Fruit fly (Drosophila melanogaster) whole organism, embryonic: Measurements from ENCODE around the gene term.

Source experiments
- Bgb ChIP-seq: fragments of 200-800 bp; sonication (Bioruptor generic); IDR thresholded peaks from 2 replicates; pipeline ENCODE4 v1.3.6; 2022; ENCODE audit warnings: missing biosample characterization, missing genetic modification characterization; ENCODE audit not compliant: partially characterized antibody
- Bteb2 ChIP-seq: fragments of 200-800 bp; sonication (Bioruptor generic); optimal IDR thresholded peaks from 2 replicates; lab custom pipeline; 2016; ENCODE audit warnings: missing biosample characterization, missing genetic modification characterization
- CG1024 ChIP-seq: fragments of 200-800 bp; sonication (Bioruptor generic); IDR thresholded peaks from 2 replicates; pipeline ENCODE4 v1.3.6; 2022; ENCODE audit warnings: missing biosample characterization, missing genetic modification characterization
- CG10462 ChIP-seq: fragments of 200-800 bp; sonication (Bioruptor generic); optimal IDR thresholded peaks from 2 replicates; lab custom pipeline; 2016; ENCODE audit warnings: missing biosample characterization, missing genetic modification characterization
- CG10654 ChIP-seq: fragments of 200-800 bp; sonication (Bioruptor generic); optimal IDR thresholded peaks from 2 replicates; lab custom pipeline; 2016; ENCODE audit warnings: missing biosample characterization, missing genetic modification characterization
- CG11085 ChIP-seq: fragments of 200-800 bp; sonication (Bioruptor generic); IDR thresholded peaks from 2 replicates; pipeline ENCODE4 v1.3.6; 2022; ENCODE audit warnings: missing biosample characterization, missing genetic modification characterization
- CG11696 ChIP-seq: fragments of 200-800 bp; sonication (Bioruptor generic); IDR thresholded peaks from 2 replicates; pipeline ENCODE4 v1.3.6; 2022; ENCODE audit warnings: missing biosample characterization, missing genetic modification characterization
- CG12219 ChIP-seq: fragments of 200-800 bp; sonication (Bioruptor generic); optimal IDR thresholded peaks from 3 replicates; lab custom pipeline; 2018; ENCODE audit warnings: missing biosample characterization, mild to moderate bottlenecking, missing genetic modification characterization
- CG14014 ChIP-seq: fragments of 200-800 bp; sonication (Bioruptor generic); IDR thresholded peaks from 2 replicates; pipeline ENCODE4 v1.3.6; 2022; ENCODE audit warnings: missing biosample characterization, missing genetic modification characterization
- CG15514 ChIP-seq: fragments of 200-800 bp; sonication (Bioruptor generic); optimal IDR thresholded peaks from 3 replicates; lab custom pipeline; 2017; ENCODE audit warnings: missing biosample characterization, missing genetic modification characterization, mild to moderate bottlenecking, moderate library complexity, missing genetic modification reagents
- CG16815 ChIP-seq: fragments of 200-800 bp; sonication (Bioruptor generic); optimal IDR thresholded peaks from 3 replicates; lab custom pipeline; 2017; ENCODE audit warnings: missing biosample characterization, mild to moderate bottlenecking, missing genetic modification characterization
- CG2875 ChIP-seq: fragments of 200-800 bp; sonication (Bioruptor generic); optimal IDR thresholded peaks from 2 replicates; lab custom pipeline; 2017; ENCODE audit warnings: missing biosample characterization, mild to moderate bottlenecking, missing genetic modification characterization, missing genetic modification reagents
- CG42726 ChIP-seq: fragments of 200-800 bp; sonication (Bioruptor generic); IDR thresholded peaks from 2 replicates; pipeline ENCODE4 v1.3.6; 2022; ENCODE audit warnings: missing biosample characterization, missing genetic modification characterization; ENCODE audit not compliant: partially characterized antibody
- CG4282 ChIP-seq: fragments of 200-800 bp; sonication (Bioruptor generic); optimal IDR thresholded peaks from 2 replicates; lab custom pipeline; 2016; ENCODE audit warnings: missing biosample characterization, missing genetic modification characterization
- CG4424 ChIP-seq: fragments of 200-800 bp; sonication (Bioruptor generic); optimal IDR thresholded peaks from 3 replicates; lab custom pipeline; 2016; ENCODE audit warnings: missing biosample characterization, missing genetic modification characterization
- CG4707 ChIP-seq: fragments of 200-800 bp; sonication (Bioruptor generic); optimal IDR thresholded peaks from 2 replicates; lab custom pipeline; 2018; ENCODE audit warnings: missing biosample characterization, mild to moderate bottlenecking, missing genetic modification characterization, moderate library complexity
- CG7839 ChIP-seq: fragments of 200-800 bp; sonication (Bioruptor generic); optimal IDR thresholded peaks from 3 replicates; lab custom pipeline; 2018; ENCODE audit warnings: missing biosample characterization, mild to moderate bottlenecking, missing genetic modification characterization, moderate library complexity
- Camta ChIP-seq: fragments of 200-800 bp; sonication (Bioruptor generic); optimal IDR thresholded peaks from 2 replicates; lab custom pipeline; 2016; ENCODE audit warnings: missing biosample characterization, missing genetic modification characterization
- CoRest ChIP-seq: fragments of 200-800 bp; sonication (Bioruptor generic); optimal IDR thresholded peaks from 3 replicates; lab custom pipeline; 2018; ENCODE audit warnings: missing biosample characterization, mild to moderate bottlenecking, missing genetic modification characterization, moderate library complexity
- Doc3 ChIP-seq: fragments of 200-800 bp; sonication (Bioruptor generic); IDR thresholded peaks from 3 replicates; pipeline ENCODE4 v1.3.6; 2022; ENCODE audit warnings: missing biosample characterization, missing genetic modification characterization; ENCODE audit not compliant: partially characterized antibody
- ERR ChIP-seq: fragments of 200-800 bp; sonication (Bioruptor generic); optimal IDR thresholded peaks from 2 replicates; lab custom pipeline; 2016; ENCODE audit warnings: missing biosample characterization, missing genetic modification characterization
- HmgD ChIP-seq: fragments of 200-800 bp; sonication (Bioruptor generic); optimal IDR thresholded peaks from 3 replicates; lab custom pipeline; 2016; ENCODE audit warnings: missing biosample characterization, missing genetic modification characterization
- Hmx ChIP-seq: fragments of 200-800 bp; sonication (Bioruptor generic); optimal IDR thresholded peaks from 2 replicates; lab custom pipeline; 2016; ENCODE audit warnings: missing biosample characterization, missing genetic modification characterization
- Hr78 ChIP-seq, 2 experiments: fragments of 200-800 bp in 1 of 2; fragments of >200 bp in 1 of 2; sonication (Bioruptor generic) in 1 of 2; optimal IDR thresholded peaks; 2 replicates each; lab custom pipeline; 2017 to 2019; ENCODE audit warnings: missing biosample characterization in 2 of 2, missing genetic modification characterization in 2 of 2, mild to moderate bottlenecking in 1 of 2, moderate library complexity in 1 of 2
- Kr ChIP-seq: fragments of 200-800 bp; sonication (Bioruptor generic); optimal IDR thresholded peaks from 2 replicates; lab custom pipeline; 2017; ENCODE audit warnings: missing biosample characterization, mild to moderate bottlenecking, missing genetic modification characterization
- Nf-YB ChIP-seq: fragments of 200-800 bp; sonication (Bioruptor generic); optimal IDR thresholded peaks from 3 replicates; lab custom pipeline; 2019; ENCODE audit warnings: missing biosample characterization, mild to moderate bottlenecking, missing genetic modification characterization, moderate library complexity
- Stat92E ChIP-seq, 3 experiments: fragments of >200 bp in 2 of 3; fragments of 200-800 bp in 1 of 3; sonication (Bioruptor generic) in 1 of 3; optimal IDR thresholded peaks; 2 replicates each; lab custom pipeline; 2017 to 2019; ENCODE audit warnings: missing biosample characterization in 3 of 3, missing genetic modification characterization in 3 of 3, mild to moderate bottlenecking in 1 of 3, moderate library complexity in 1 of 3
- TFAM ChIP-seq: fragments of 200-800 bp; sonication (Bioruptor generic); optimal IDR thresholded peaks from 2 replicates; lab custom pipeline; 2017; ENCODE audit warnings: missing biosample characterization, missing genetic modification characterization, inconsistent platforms
- abd-A ChIP-seq: fragments of 200-800 bp; sonication (Bioruptor generic); optimal IDR thresholded peaks from 3 replicates; lab custom pipeline; 2019; ENCODE audit warnings: missing biosample characterization, mild to moderate bottlenecking, missing genetic modification characterization, moderate library complexity
- az2 ChIP-seq: fragments of 200-800 bp; sonication (Bioruptor generic); optimal IDR thresholded peaks from 3 replicates; lab custom pipeline; 2016; ENCODE audit warnings: missing biosample characterization, missing genetic modification characterization
- bcd ChIP-seq: fragments of 200-800 bp; sonication (Bioruptor generic); optimal IDR thresholded peaks from 2 replicates; lab custom pipeline; 2017; ENCODE audit warnings: missing biosample characterization, mild to moderate bottlenecking, missing genetic modification characterization
- cato ChIP-seq: fragments of 200-800 bp; sonication (Bioruptor generic); optimal IDR thresholded peaks from 2 replicates; lab custom pipeline; 2016; ENCODE audit warnings: missing biosample characterization, missing genetic modification characterization, borderline replicate concordance
- emc ChIP-seq: fragments of 200-800 bp; sonication (Bioruptor generic); optimal IDR thresholded peaks from 2 replicates; lab custom pipeline; 2016; ENCODE audit warnings: missing biosample characterization, missing genetic modification characterization
- gce ChIP-seq: fragments of 200-800 bp; sonication (Bioruptor generic); IDR thresholded peaks from 3 replicates; pipeline ENCODE4 v1.3.6; 2022; ENCODE audit warnings: missing biosample characterization, missing genetic modification characterization
- gcm ChIP-seq: fragments of 200-800 bp; sonication (Bioruptor generic); optimal IDR thresholded peaks from 2 replicates; lab custom pipeline; 2019; ENCODE audit warnings: missing biosample characterization, mild to moderate bottlenecking, missing genetic modification characterization, moderate library complexity
- gsb ChIP-seq: fragments of 200-800 bp; sonication (Bioruptor generic); IDR thresholded peaks from 2 replicates; pipeline ENCODE4 v1.3.6; 2022; ENCODE audit warnings: missing biosample characterization, missing genetic modification characterization
- gt ChIP-seq: fragments of 200-800 bp; sonication (Bioruptor generic); IDR thresholded peaks from 2 replicates; pipeline ENCODE4 v1.3.6; 2022; ENCODE audit warnings: missing biosample characterization, missing genetic modification characterization
- jumu ChIP-seq: fragments of 200-800 bp; sonication (Bioruptor generic); optimal IDR thresholded peaks from 3 replicates; lab custom pipeline; 2016; ENCODE audit warnings: missing biosample characterization, missing genetic modification characterization
- kni ChIP-seq: fragments of 200-800 bp; sonication (Bioruptor generic); optimal IDR thresholded peaks from 3 replicates; lab custom pipeline; 2017; ENCODE audit warnings: mild to moderate bottlenecking, missing biosample characterization, missing genetic modification reagents, missing genetic modification characterization
- lmd ChIP-seq: fragments of 200-800 bp; sonication (Bioruptor generic); IDR thresholded peaks from 2 replicates; pipeline ENCODE4 v1.3.6; 2022; ENCODE audit warnings: missing biosample characterization, missing genetic modification characterization
- org-1 ChIP-seq: fragments of 200-800 bp; sonication (Bioruptor generic); optimal IDR thresholded peaks from 2 replicates; lab custom pipeline; 2017; ENCODE audit warnings: missing biosample characterization, missing genetic modification characterization
- pzg ChIP-seq: fragments of 200-800 bp; sonication (Bioruptor generic); optimal IDR thresholded peaks from 3 replicates; lab custom pipeline; 2018; ENCODE audit warnings: missing biosample characterization, mild to moderate bottlenecking, missing genetic modification characterization, moderate library complexity
- ranshi ChIP-seq: fragments of 200-800 bp; sonication (Bioruptor generic); IDR thresholded peaks from 2 replicates; pipeline ENCODE4 v1.3.6; 2022; ENCODE audit warnings: missing biosample characterization, missing genetic modification characterization
- slbo ChIP-seq: fragments of 200-800 bp; sonication (Bioruptor generic); IDR thresholded peaks from 2 replicates; pipeline ENCODE4 v1.3.6; 2022; ENCODE audit warnings: missing biosample characterization, missing genetic modification characterization
- sob ChIP-seq: fragments of 200-800 bp; sonication (Bioruptor generic); IDR thresholded peaks from 2 replicates; pipeline ENCODE4 v1.3.6; 2022; ENCODE audit warnings: missing biosample characterization, missing genetic modification characterization
- tna ChIP-seq: fragments of 200-800 bp; sonication (Bioruptor generic); IDR thresholded peaks from 2 replicates; pipeline ENCODE4 v1.3.6; 2022; ENCODE audit warnings: missing biosample characterization, missing genetic modification characterization; ENCODE audit not compliant: partially characterized antibody
- usp ChIP-seq: fragments of >200 bp; optimal IDR thresholded peaks from 2 replicates; lab custom pipeline; 2017; ENCODE audit warnings: missing biosample characterization, missing genetic modification characterization

The term gene

dm6 chr3L:18640584-18641527 is 47.3 kb upstream of the term start (continued):
- TF ChIP-seq Hmx (GFP tag; lab: Kevin White, UChicago) (peak; percentile 86), HmgD (GFP tag; lab: Kevin White, UChicago) (peak; percentile 82), CG11696 (GFP tag; lab: Robert Waterston, UW) (peak; percentile 91), CG15514 (GFP tag; lab: Kevin White, UChicago) (peak; percentile 86), CG4707 (GFP tag; lab: Kevin White, UChicago) (peak; percentile 31), CG4282 (GFP tag; lab: Kevin White, UChicago) (peak; percentile 74), gce (GFP tag; lab: Robert Waterston, UW) (peak; percentile 98), ranshi (GFP tag; lab: Robert Waterston, UW) (peak; percentile 99), CG42726 (GFP tag; lab: Robert Waterston, UW) (peak; percentile 54; the same call in 1 of the 2 replicates), Camta (GFP tag; lab: Kevin White, UChicago) (peak; percentile 93), Bteb2 (GFP tag; lab: Kevin White, UChicago) (peak; percentile 96), Kr (GFP tag; lab: Kevin White, UChicago) (no peak), CG12219 (GFP tag; lab: Kevin White, UChicago) (peak; percentile 92), lmd (peak; percentile 97), gt (peak; percentile 88), CG16815 (GFP tag; lab: Kevin White, UChicago) (peak; percentile 87), Stat92E (GFP tag; optimal IDR thresholded peaks at IDR 0.05; lab: Kevin White, UChicago) (no peak), org-1 (GFP tag; lab: Kevin White, UChicago) (peak; percentile 87), usp (GFP tag; lab: Kevin White, UChicago) (no peak), ERR (GFP tag; lab: Kevin White, UChicago) (peak; percentile 88), jumu (GFP tag; lab: Kevin White, UChicago) (peak; percentile 72), gcm (GFP tag; lab: Kevin White, UChicago) (peak; percentile 88), Nf-YB (peak; percentile 75), pzg (GFP tag; lab: Kevin White, UChicago) (peak; percentile 26), kni (GFP tag; lab: Kevin White, UChicago) (peak; percentile 29), CG11085 (GFP tag; lab: Robert Waterston, UW) (peak; percentile 97), emc (peak; percentile 93), CG14014 (GFP tag; lab: Robert Waterston, UW) (peak; percentile 98), slbo (GFP tag; lab: Robert Waterston, UW) (peak; percentile 99), CG4424 (peak; percentile 88), CG10462 (peak; percentile 78), abd-A (peak; percentile 84), bcd (peak; percentile 92), Hr78 (GFP tag; optimal IDR thresholded peaks at IDR 0.05; lab: Kevin White, UChicago) (peak in 1 of 2 experiments; percentile 86), CoRest (peak; percentile 93), sob (GFP tag; lab: Robert Waterston, UW) (peak; percentile 99), cato (GFP tag; lab: Kevin White, UChicago) (peak; percentile 74), CG10654 (peak; percentile 78), CG7839 (tag; lab: Kevin White, UChicago) (peak; percentile 92), az2 (GFP tag; lab: Kevin White, UChicago) (peak; percentile 90), TFAM (peak; percentile 53), CG1024 (GFP tag; lab: Robert Waterston, UW) (peak; percentile 95), tna (no peak), Bgb (GFP tag; lab: Robert Waterston, UW) (peak; percentile 48; the same call in 1 of the 2 replicates), gsb (GFP tag; lab: Robert Waterston, UW) (peak; percentile 96), CG2875 (GFP tag; lab: Kevin White, UChicago) (peak; percentile 53), Doc3 (GFP tag; lab: Robert Waterston, UW) (no peak; the same call in 2 of the 3 replicates)
